Worm (Caenorhabditis elegans) whole organism, early embryonic: ENCODE measurements around the gene T22B2.5.

ENCODE experiments used
- B0310.2 ChIP-seq: sonication (generic microtip); optimal IDR thresholded peaks from 2 replicates; lab custom pipeline; 2016; ENCODE audit warnings: mild to moderate bottlenecking, missing genetic modification characterization, missing compliant biosample characterization
- aly-1 ChIP-seq: sonication (generic microtip); optimal IDR thresholded peaks from 2 replicates; lab custom pipeline; 2016; ENCODE audit warnings: missing genetic modification characterization, missing compliant biosample characterization
- ama-1 ChIP-seq: fragments of 150-350 bp; optimal IDR thresholded peaks from 2 replicates; lab custom pipeline; 2014
- ceh-13 ChIP-seq: fragments of 200-800 bp; sonication (Bioruptor generic); optimal IDR thresholded peaks from 2 replicates; lab custom pipeline; 2018; ENCODE audit warnings: mild to moderate bottlenecking, missing genetic modification characterization, missing compliant biosample characterization
- ceh-36 ChIP-seq: sonication (generic microtip); optimal IDR thresholded peaks from 2 replicates; lab custom pipeline; 2016; ENCODE audit warnings: missing genetic modification characterization, inconsistent platforms, missing compliant biosample characterization
- flt-1 ChIP-seq: fragments of 200-800 bp; sonication (Bioruptor generic); IDR thresholded peaks from 2 replicates; pipeline ENCODE4 v1.3.6; 2022; ENCODE audit warnings: missing genetic modification characterization, missing compliant biosample characterization
- hnd-1 ChIP-seq: sonication (generic microtip); optimal IDR thresholded peaks from 2 replicates; lab custom pipeline; 2016; ENCODE audit warnings: missing genetic modification characterization, missing compliant biosample characterization
- scrt-1 ChIP-seq: fragments of 200-800 bp; sonication (Bioruptor generic); IDR thresholded peaks from 2 replicates; pipeline ENCODE4 v1.3.6; 2022; ENCODE audit warnings: missing genetic modification characterization, missing compliant biosample characterization
- tbx-11 ChIP-seq: fragments of 200-800 bp; sonication (Bioruptor generic); IDR thresholded peaks from 2 replicates; pipeline ENCODE4 v1.3.6; 2022; ENCODE audit warnings: missing genetic modification characterization, missing compliant biosample characterization

DNA sequence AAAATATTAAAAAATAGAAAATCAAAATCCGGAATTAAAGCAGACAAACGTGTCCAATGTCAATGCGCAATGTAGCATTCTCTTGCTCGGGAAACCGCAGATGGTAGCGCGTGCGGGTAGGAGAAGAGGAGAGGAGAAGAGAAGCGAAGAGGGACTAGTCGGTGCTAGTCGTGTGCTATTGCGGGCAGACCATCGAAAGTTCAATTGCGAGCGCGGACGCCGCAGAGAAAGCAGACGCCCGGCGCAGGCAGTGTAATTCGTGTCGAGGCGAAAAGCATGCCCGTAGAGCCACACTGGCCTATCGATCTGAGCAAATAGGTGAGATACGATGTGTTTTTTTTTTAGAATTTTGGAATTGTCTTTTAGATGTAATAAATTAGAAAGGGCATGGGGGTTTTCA is 34.5 kb upstream of the T22B2.5 start:
- TF ChIP-seq ama-1 (lab: Kevin White, UChicago): no peak
- no peak for TF ChIP-seq tbx-11 (GFP tag; lab: Robert Waterston, UW)
- no peak for TF ChIP-seq flt-1 (GFP tag; lab: Robert Waterston, UW)
- TF ChIP-seq B0310.2: no peak
- TF ChIP-seq hnd-1: no peak
- TF ChIP-seq ceh-36 (tag; lab: Kevin White, UChicago): no peak
- no peak for TF ChIP-seq scrt-1 (GFP tag; lab: Robert Waterston, UW)
- no peak for TF ChIP-seq aly-1 (tag; lab: Kevin White, UChicago)
- TF ChIP-seq ceh-13: no peak
